In genomic region chrX:1171018-1171417, dm6 we compare ENCODE assay signal across 5 fruit fly cellular contexts.
TF ChIP-seq lines count a peak whose summit lies in the region.

No protein-coding gene starts in this region.

- no peak for TF ChIP-seq CTCF in whole organism, embryonic (GFP tag; optimal IDR thresholded peaks at IDR 0.05; lab: Kevin White, UChicago)

TF ChIP-seq in whole organism, adult, 20 proteins besides CTCF, POLR2A, EP300 and RAD21 (continues in another document):
- TF ChIP-seq bab1 (GFP tag; optimal IDR thresholded peaks at IDR 0.05; lab: Kevin White, UChicago) (peak; percentile 88), CG14711 (tag; optimal IDR thresholded peaks at IDR 0.05; lab: Kevin White, UChicago) (peak; percentile 50), ovo (GFP tag; optimal IDR thresholded peaks at IDR 0.05; lab: Kevin White, UChicago) (no peak), kay (GFP tag; lab: Kevin White, UChicago; ENCODE audit: borderline replicate concordance) (peak; percentile 71), toe (GFP tag; optimal IDR thresholded peaks at IDR 0.05; lab: Kevin White, UChicago) (peak; percentile 38), Hr96 (GFP tag; optimal IDR thresholded peaks at IDR 0.05; lab: Kevin White, UChicago) (peak; percentile 72), CG7101 (tag; optimal IDR thresholded peaks at IDR 0.05; lab: Kevin White, UChicago) (peak; percentile 62), CG5204 (GFP tag; optimal IDR thresholded peaks at IDR 0.05; lab: Kevin White, UChicago) (peak; percentile 52), cic (GFP tag; optimal IDR thresholded peaks at IDR 0.05; lab: Kevin White, UChicago) (no peak), CG11617 (GFP tag; optimal IDR thresholded peaks at IDR 0.05; lab: Kevin White, UChicago) (peak; percentile 80), Clk (GFP tag; optimal IDR thresholded peaks at IDR 0.05; lab: Kevin White, UChicago) (no peak), tj (GFP tag; optimal IDR thresholded peaks at IDR 0.05; lab: Kevin White, UChicago) (peak; percentile 45), cnc (optimal IDR thresholded peaks at IDR 0.05; lab: Kevin White, UChicago) (no peak), CG7045 (GFP tag; optimal IDR thresholded peaks at IDR 0.05; lab: Kevin White, UChicago) (peak; percentile 36), CG33017 (tag; optimal IDR thresholded peaks at IDR 0.05; lab: Kevin White, UChicago) (no peak), Crg-1 (GFP tag; optimal IDR thresholded peaks at IDR 0.05; lab: Kevin White, UChicago) (no peak), CG12768 (GFP tag; optimal IDR thresholded peaks at IDR 0.05; lab: Kevin White, UChicago) (peak; percentile 46), pad (GFP tag; optimal IDR thresholded peaks at IDR 0.05; lab: Kevin White, UChicago) (peak; percentile 69)

TF ChIP-seq in whole organism, embryonic, 481 proteins besides CTCF, POLR2A, EP300 and RAD21 (continues in another document):
- TF ChIP-seq YL-1 (GFP tag; optimal IDR thresholded peaks at IDR 0.05; lab: Kevin White, UChicago): no peak
- TF ChIP-seq CG12155 (GFP tag; optimal IDR thresholded peaks at IDR 0.05; lab: Kevin White, UChicago): peak; percentile 24
- TF ChIP-seq dmrt99B (tag; optimal IDR thresholded peaks at IDR 0.05; lab: Kevin White, UChicago): peak; percentile 54
- TF ChIP-seq fu2 (GFP tag; optimal IDR thresholded peaks at IDR 0.05; lab: Kevin White, UChicago): peak; percentile 3
- peak; percentile 45 for TF ChIP-seq lbe (GFP tag; optimal IDR thresholded peaks at IDR 0.05; lab: Kevin White, UChicago)
- TF ChIP-seq vfl (GFP tag; optimal IDR thresholded peaks at IDR 0.05; lab: Kevin White, UChicago): peak; percentile 8
- no peak for TF ChIP-seq CG12299 (tag; optimal IDR thresholded peaks at IDR 0.05; lab: Kevin White, UChicago)
- TF ChIP-seq lov (optimal IDR thresholded peaks at IDR 0.05; lab: Kevin White, UChicago): no peak
- no peak for TF ChIP-seq lov (GFP tag; IDR thresholded peaks at IDR 0.05; lab: Robert Waterston, UW)
- TF ChIP-seq disco-r (GFP tag; optimal IDR thresholded peaks at IDR 0.05; lab: Kevin White, UChicago): no peak
- TF ChIP-seq Nf-YC (tag; optimal IDR thresholded peaks at IDR 0.05; lab: Kevin White, UChicago): peak; percentile 23
- TF ChIP-seq nom (GFP tag; optimal IDR thresholded peaks at IDR 0.05; lab: Kevin White, UChicago): peak; percentile 36
- TF ChIP-seq Usf (GFP tag; optimal IDR thresholded peaks at IDR 0.05; lab: Kevin White, UChicago): peak; percentile 7
- peak; percentile 28 for TF ChIP-seq slbo (GFP tag; IDR thresholded peaks at IDR 0.05; lab: Robert Waterston, UW)
- peak; percentile 59 for TF ChIP-seq lab (GFP tag; optimal IDR thresholded peaks at IDR 0.05; lab: Kevin White, UChicago)
- TF ChIP-seq zen2 (GFP tag; IDR thresholded peaks at IDR 0.05; lab: Robert Waterston, UW; ENCODE audit: partially characterized antibody): no peak
- TF ChIP-seq bcd (GFP tag; optimal IDR thresholded peaks at IDR 0.05; lab: Kevin White, UChicago): peak; percentile 43
- TF ChIP-seq CG18476 (GFP tag; optimal IDR thresholded peaks at IDR 0.05; lab: Kevin White, UChicago): peak; percentile 48
- peak; percentile 38; the same call in 1 of the 2 replicates for TF ChIP-seq CG9932 (GFP tag; IDR thresholded peaks at IDR 0.05; lab: Robert Waterston, UW)

TF ChIP-seq in whole organism, prepupa, 60 proteins besides CTCF, POLR2A, EP300 and RAD21 (continues in another document):
- TF ChIP-seq achi (GFP tag; optimal IDR thresholded peaks at IDR 0.05; lab: Kevin White, UChicago) (peak; percentile 37), eg (GFP tag; IDR thresholded peaks at IDR 0.05; lab: Robert Waterston, UW) (no peak), Hr4 (GFP tag; optimal IDR thresholded peaks at IDR 0.05; lab: Kevin White, UChicago) (peak; percentile 26), dac (GFP tag; optimal IDR thresholded peaks at IDR 0.05; lab: Kevin White, UChicago) (no peak), CG10631 (GFP tag; optimal IDR thresholded peaks at IDR 0.05; lab: Kevin White, UChicago) (peak; percentile 42), Sox15 (GFP tag; optimal IDR thresholded peaks at IDR 0.05; lab: Kevin White, UChicago) (peak; percentile 18), Eip93F (GFP tag; optimal IDR thresholded peaks at IDR 0.05; lab: Kevin White, UChicago) (peak; percentile 37), CG3032 (tag; optimal IDR thresholded peaks at IDR 0.05; lab: Kevin White, UChicago) (peak; percentile 40), cyc (GFP tag; optimal IDR thresholded peaks at IDR 0.05; lab: Kevin White, UChicago) (peak; percentile 49), CG31627 (GFP tag; optimal IDR thresholded peaks at IDR 0.05; lab: Kevin White, UChicago) (peak; percentile 48), Sox102F (GFP tag; optimal IDR thresholded peaks at IDR 0.05; lab: Kevin White, UChicago) (peak; percentile 60), Ets96B (tag; optimal IDR thresholded peaks at IDR 0.05; lab: Kevin White, UChicago) (peak; percentile 46), CG32006 (GFP tag; optimal IDR thresholded peaks at IDR 0.05; lab: Kevin White, UChicago) (peak; percentile 54), Lpt (GFP tag; optimal IDR thresholded peaks at IDR 0.05; lab: Kevin White, UChicago) (no peak), CG11762 (GFP tag; optimal IDR thresholded peaks at IDR 0.05; lab: Kevin White, UChicago; ENCODE audit: insufficient read depth) (peak; percentile 30), Eip78C (GFP tag; lab: Kevin White, UChicago) (peak; percentile 78), Smox (GFP tag; optimal IDR thresholded peaks at IDR 0.05; lab: Kevin White, UChicago) (peak; percentile 59), spab (GFP tag; optimal IDR thresholded peaks at IDR 0.05; lab: Kevin White, UChicago) (peak; percentile 50), CG6808 (GFP tag; optimal IDR thresholded peaks at IDR 0.05; lab: Kevin White, UChicago) (peak; percentile 69), lz (GFP tag; optimal IDR thresholded peaks at IDR 0.05; lab: Kevin White, UChicago) (peak; percentile 58)

TF ChIP-seq in whole organism, pupa, 21 proteins besides CTCF, POLR2A, EP300 and RAD21:
- TF ChIP-seq Ets98B (GFP tag; IDR thresholded peaks at IDR 0.05; lab: Robert Waterston, UW) (no peak), CG8159 (tag; optimal IDR thresholded peaks at IDR 0.05; lab: Kevin White, UChicago) (peak; percentile 69), fd96Ca (GFP tag; IDR thresholded peaks at IDR 0.05; lab: Robert Waterston, UW) (no peak), gl (tag; optimal IDR thresholded peaks at IDR 0.05; lab: Kevin White, UChicago) (no peak), EcR (GFP tag; optimal IDR thresholded peaks at IDR 0.05; lab: Kevin White, UChicago) (no peak), CG8301 (tag; optimal IDR thresholded peaks at IDR 0.05; lab: Kevin White, UChicago) (peak; percentile 36), Pif1B (GFP tag; optimal IDR thresholded peaks at IDR 0.05; lab: Kevin White, UChicago) (peak; percentile 13), CG14655 (GFP tag; optimal IDR thresholded peaks at IDR 0.05; lab: Kevin White, UChicago) (peak; percentile 57), CG32121 (GFP tag; IDR thresholded peaks at IDR 0.05; lab: Robert Waterston, UW) (no peak), CG17806 (tag; optimal IDR thresholded peaks at IDR 0.05; lab: Kevin White, UChicago) (peak; percentile 17), CG13204 (GFP tag; optimal IDR thresholded peaks at IDR 0.05; lab: Kevin White, UChicago) (no peak), Pif1A (GFP tag; optimal IDR thresholded peaks at IDR 0.05; lab: Kevin White, UChicago) (peak; percentile 61), Snoo (tag; optimal IDR thresholded peaks at IDR 0.05; lab: Kevin White, UChicago) (peak; percentile 54), CG34367 (tag; optimal IDR thresholded peaks at IDR 0.05; lab: Kevin White, UChicago) (no peak), CG10348 (GFP tag; IDR thresholded peaks at IDR 0.05; lab: Robert Waterston, UW) (no peak), rn (GFP tag; IDR thresholded peaks at IDR 0.05; lab: Robert Waterston, UW) (no peak), CG9948 (tag; optimal IDR thresholded peaks at IDR 0.05; lab: Kevin White, UChicago) (peak; percentile 32), CG15710 (tag; optimal IDR thresholded peaks at IDR 0.05; lab: Kevin White, UChicago) (peak; percentile 33), D1 (tag; optimal IDR thresholded peaks at IDR 0.05; lab: Kevin White, UChicago) (no peak), CG4496 (GFP tag; IDR thresholded peaks at IDR 0.05; lab: Robert Waterston, UW) (no peak), CG12605 (GFP tag; IDR thresholded peaks at IDR 0.05; lab: Robert Waterston, UW) (no peak)

TF ChIP-seq in whole organism, wandering third instar larva, 38 proteins besides CTCF, POLR2A, EP300 and RAD21 (continues in another document):
- no peak for TF ChIP-seq GATAd (GFP tag; optimal IDR thresholded peaks at IDR 0.05; lab: Kevin White, UChicago)
- no peak for TF ChIP-seq lola (GFP tag; optimal IDR thresholded peaks at IDR 0.05; lab: Kevin White, UChicago)
- TF ChIP-seq foxo (GFP tag; optimal IDR thresholded peaks at IDR 0.05; lab: Kevin White, UChicago): peak in 1 of 2 experiments; percentile 65
- TF ChIP-seq OdsH (GFP tag; optimal IDR thresholded peaks at IDR 0.05; lab: Kevin White, UChicago): peak; percentile 30
- no peak for TF ChIP-seq N (GFP tag; optimal IDR thresholded peaks at IDR 0.05; lab: Kevin White, UChicago)
- no peak for TF ChIP-seq Hr83 (GFP tag; optimal IDR thresholded peaks at IDR 0.05; lab: Kevin White, UChicago; ENCODE audit: poor library complexity, severe bottlenecking)
- peak; percentile 63 for TF ChIP-seq h (GFP tag; optimal IDR thresholded peaks at IDR 0.05; lab: Kevin White, UChicago)
- peak; percentile 38 for TF ChIP-seq Sp1 (GFP tag; optimal IDR thresholded peaks at IDR 0.05; lab: Kevin White, UChicago)
- TF ChIP-seq fru (GFP tag; optimal IDR thresholded peaks at IDR 0.05; lab: Kevin White, UChicago): peak; percentile 60
- no peak for TF ChIP-seq Dfd (GFP tag; optimal IDR thresholded peaks at IDR 0.05; lab: Kevin White, UChicago)
- TF ChIP-seq HLH106 (tag; optimal IDR thresholded peaks at IDR 0.05; lab: Kevin White, UChicago): peak; percentile 56
- no peak for TF ChIP-seq dl (GFP tag; optimal IDR thresholded peaks at IDR 0.05; lab: Kevin White, UChicago; ENCODE audit: insufficient read depth in 1 of 2, partially characterized antibody in 2 of 2)
- TF ChIP-seq Abd-B (GFP tag; optimal IDR thresholded peaks at IDR 0.05; lab: Kevin White, UChicago): no peak
- TF ChIP-seq Vsx2 (GFP tag; optimal IDR thresholded peaks at IDR 0.05; lab: Kevin White, UChicago; ENCODE audit: partially characterized antibody): no peak
- no peak for TF ChIP-seq Mio (GFP tag; optimal IDR thresholded peaks at IDR 0.05; lab: Kevin White, UChicago)
- no peak for TF ChIP-seq CG32264 (GFP tag; optimal IDR thresholded peaks at IDR 0.05; lab: Kevin White, UChicago)
- no peak for TF ChIP-seq brk (GFP tag; optimal IDR thresholded peaks at IDR 0.05; lab: Kevin White, UChicago)
- TF ChIP-seq sv (GFP tag; optimal IDR thresholded peaks at IDR 0.05; lab: Kevin White, UChicago): no peak
- no peak for TF ChIP-seq usp (GFP tag; optimal IDR thresholded peaks at IDR 0.05; lab: Kevin White, UChicago)
- peak; percentile 23 for TF ChIP-seq dmrt93B (GFP tag; optimal IDR thresholded peaks at IDR 0.05; lab: Kevin White, UChicago)
- no peak for TF ChIP-seq dsf (GFP tag; optimal IDR thresholded peaks at IDR 0.05; lab: Kevin White, UChicago; ENCODE audit: borderline replicate concordance)
- peak; percentile 51 for TF ChIP-seq br (GFP tag; optimal IDR thresholded peaks at IDR 0.05; lab: Kevin White, UChicago)
- TF ChIP-seq ey (GFP tag; optimal IDR thresholded peaks at IDR 0.05; lab: Kevin White, UChicago): peak; percentile 37
- no peak for TF ChIP-seq Jra (GFP tag; optimal IDR thresholded peaks at IDR 0.05; lab: Kevin White, UChicago)
